Worm (Caenorhabditis elegans) whole organism, late embryonic: ENCODE results near the gene F47B8.2.

ENCODE experiments used
- C08G9.2 ChIP-seq: sonication (generic microtip); optimal IDR thresholded peaks from 2 replicates; lab custom pipeline; 2016; ENCODE audit warnings: mild to moderate bottlenecking, missing genetic modification characterization, moderate library complexity, missing compliant biosample characterization
- ceh-19 ChIP-seq: fragments of 200-800 bp; sonication (Bioruptor generic); optimal IDR thresholded peaks from 2 replicates; lab custom pipeline; 2018; ENCODE audit warnings: mild to moderate bottlenecking, missing genetic modification characterization, missing compliant biosample characterization
- ceh-34 ChIP-seq: sonication (generic microtip); optimal IDR thresholded peaks from 2 replicates; lab custom pipeline; 2016; ENCODE audit warnings: mild to moderate bottlenecking, missing genetic modification characterization, missing compliant biosample characterization
- fkh-6 ChIP-seq: sonication (generic microtip); optimal IDR thresholded peaks from 2 replicates; lab custom pipeline; 2016; ENCODE audit warnings: missing genetic modification characterization, missing compliant biosample characterization
- lim-6 ChIP-seq: sonication (generic microtip); optimal IDR thresholded peaks from 2 replicates; lab custom pipeline; 2016; ENCODE audit warnings: missing genetic modification characterization, missing compliant biosample characterization
- lin-11 ChIP-seq: fragments of 200-800 bp; sonication (Bioruptor generic); optimal IDR thresholded peaks from 2 replicates; lab custom pipeline; 2018; ENCODE audit warnings: mild to moderate bottlenecking, missing genetic modification characterization, missing compliant biosample characterization
- pag-3 ChIP-seq: sonication (generic microtip); optimal IDR thresholded peaks from 2 replicates; lab custom pipeline; 2016; ENCODE audit warnings: missing compliant biosample characterization, missing genetic modification characterization, borderline replicate concordance
- pha-4 ChIP-seq: fragments of 150-350 bp; optimal IDR thresholded peaks from 2 replicates; lab custom pipeline; 2018; ENCODE audit warnings: missing biosample characterization, missing genetic modification reagents, missing genetic modification characterization
- pros-1 ChIP-seq: fragments of 150-350 bp; optimal IDR thresholded peaks from 2 replicates; lab custom pipeline; 2014; ENCODE audit warnings: missing biosample characterization, missing genetic modification reagents, missing genetic modification characterization

DNA sequence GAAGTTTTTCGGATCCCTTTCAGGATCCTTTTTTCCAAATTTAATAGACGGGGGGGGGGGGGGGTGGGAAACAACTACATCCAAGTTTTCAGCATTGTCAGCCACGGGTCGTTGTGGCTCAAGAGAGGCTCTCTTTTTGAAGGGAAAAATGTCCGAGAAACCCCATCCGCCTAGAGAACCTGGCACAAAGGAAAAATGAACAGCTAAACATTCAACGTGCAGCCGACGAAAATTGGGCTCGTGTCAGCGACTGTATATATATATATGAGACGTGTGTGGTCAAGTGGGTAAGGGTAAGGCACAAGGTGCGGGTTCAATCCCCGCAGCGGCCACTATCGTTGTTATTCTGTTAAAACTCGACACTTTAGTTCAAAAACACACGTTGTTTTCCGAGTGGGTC is 42.2 kb upstream of the F47B8.2 start, which contains the start of gene Y49A3A.4:
- no peak for TF ChIP-seq pha-4 (tag; lab: Kevin White, UChicago)
- TF ChIP-seq pag-3 (tag; lab: Kevin White, UChicago): no peak
- no peak for TF ChIP-seq pros-1
- no peak for TF ChIP-seq fkh-6
- TF ChIP-seq C08G9.2 (tag; lab: Kevin White, UChicago): no peak
- no peak for TF ChIP-seq ceh-19 (GFP tag; lab: Kevin White, UChicago)
- TF ChIP-seq ceh-34 (tag; lab: Kevin White, UChicago): no peak
- TF ChIP-seq lim-6 (tag; lab: Kevin White, UChicago): no peak
- TF ChIP-seq lin-11: no peak
